Fruit fly (Drosophila melanogaster) whole organism, embryonic: Measurements from ENCODE around the gene CG14742.

Source experiments
- CG10147 ChIP-seq: fragments of 200-800 bp; sonication (Bioruptor generic); optimal IDR thresholded peaks from 2 replicates; lab custom pipeline; 2019; ENCODE audit warnings: missing biosample characterization, mild to moderate bottlenecking, missing genetic modification characterization, moderate library complexity
- CG13287 ChIP-seq: fragments of 200-800 bp; sonication (Bioruptor generic); IDR thresholded peaks from 2 replicates; pipeline ENCODE4 v1.3.6; 2022; ENCODE audit warnings: missing biosample characterization, missing genetic modification characterization; ENCODE audit not compliant: partially characterized antibody
- CG8281 ChIP-seq: fragments of 200-800 bp; sonication (Bioruptor generic); optimal IDR thresholded peaks from 2 replicates; lab custom pipeline; 2018; ENCODE audit warnings: missing biosample characterization, mild to moderate bottlenecking, missing genetic modification characterization, moderate library complexity
- ham ChIP-seq: fragments of 200-800 bp; sonication (Bioruptor generic); IDR thresholded peaks from 2 replicates; pipeline ENCODE4 v1.3.6; 2022; ENCODE audit warnings: missing biosample characterization, missing genetic modification characterization
- inv ChIP-seq: fragments of 200-800 bp; sonication (Bioruptor generic); IDR thresholded peaks from 2 replicates; pipeline ENCODE4 v1.3.6; 2022; ENCODE audit warnings: missing biosample characterization, missing genetic modification characterization; ENCODE audit not compliant: partially characterized antibody

DNA sequence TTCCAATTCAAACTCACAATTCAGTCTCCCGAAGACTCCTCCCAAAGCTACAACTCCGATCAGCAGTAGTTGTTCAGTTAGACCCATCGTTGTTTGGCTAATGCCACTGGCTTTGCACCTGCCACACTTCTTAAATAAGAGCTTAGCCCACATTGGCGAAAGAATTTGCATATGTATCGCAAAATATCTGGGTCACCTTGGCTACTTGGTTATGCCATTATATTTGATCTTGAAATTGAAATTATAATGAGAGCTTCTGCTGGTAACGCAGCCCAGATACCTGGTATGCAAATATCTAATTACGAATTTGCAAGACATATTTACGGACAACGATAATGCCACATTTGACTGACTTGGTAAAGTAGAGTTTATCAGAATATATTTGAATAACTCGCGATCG is 10.6 kb downstream of the CG14742 start, which contains the start of gene CG17404:
- no peak for TF ChIP-seq CG10147 (GFP tag; lab: Kevin White, UChicago)
- no peak for TF ChIP-seq inv (GFP tag; lab: Robert Waterston, UW)
- no peak for TF ChIP-seq ham (GFP tag; lab: Robert Waterston, UW)
- no peak for TF ChIP-seq CG13287 (GFP tag; lab: Robert Waterston, UW)
- TF ChIP-seq CG8281, result no peak
